Worm (Caenorhabditis elegans) whole organism, young adult: ENCODE data around the gene F35E12.6.

Experiments used
- B0261.1 ChIP-seq: sonication (generic microtip); optimal IDR thresholded peaks from 2 replicates; lab custom pipeline; 2016; ENCODE audit warnings: mild to moderate bottlenecking, missing genetic modification characterization, moderate library complexity, missing compliant biosample characterization
- F10E7.11 ChIP-seq: sonication (generic microtip); optimal IDR thresholded peaks from 2 replicates; lab custom pipeline; 2017; ENCODE audit warnings: mild to moderate bottlenecking, missing genetic modification characterization, moderate library complexity, missing compliant biosample characterization
- T26A5.8 ChIP-seq: sonication (generic microtip); optimal IDR thresholded peaks from 2 replicates; lab custom pipeline; 2016; ENCODE audit warnings: missing genetic modification characterization, missing compliant biosample characterization
- ama-1 ChIP-seq, 3 experiments: fragments of 150-350 bp in 1 of 3; sonication (generic microtip) in 2 of 3; optimal IDR thresholded peaks; 2 replicates each; lab custom pipeline; 2014 to 2018; ENCODE audit warnings: missing biosample characterization in 2 of 3, missing genetic modification characterization in 2 of 3, missing genetic modification reagents in 2 of 3
- athp-1 ChIP-seq: sonication (generic microtip); optimal IDR thresholded peaks from 2 replicates; lab custom pipeline; 2017; ENCODE audit warnings: mild to moderate bottlenecking, missing genetic modification characterization, missing compliant biosample characterization
- ccch-3 ChIP-seq: fragments of 200-800 bp; sonication (Bioruptor generic); optimal IDR thresholded peaks from 2 replicates; lab custom pipeline; 2018; ENCODE audit warnings: mild to moderate bottlenecking, missing genetic modification characterization, missing compliant biosample characterization
- dpl-1 ChIP-seq: fragments of 150-350 bp; optimal IDR thresholded peaks from 2 replicates; lab custom pipeline; 2014; ENCODE audit warnings: missing biosample characterization, missing genetic modification reagents, missing genetic modification characterization
- ets-4 ChIP-seq: fragments of 200-800 bp; sonication (Bioruptor generic); optimal IDR thresholded peaks from 2 replicates; lab custom pipeline; 2018; ENCODE audit warnings: mild to moderate bottlenecking, missing genetic modification characterization, missing compliant biosample characterization
- lag-1 ChIP-seq: fragments of 200-800 bp; sonication (Bioruptor generic); IDR thresholded peaks from 2 replicates; pipeline ENCODE4 v1.3.6; 2022; ENCODE audit warnings: missing genetic modification reagents, missing genetic modification characterization, missing compliant biosample characterization
- lsy-27 ChIP-seq: sonication (generic microtip); optimal IDR thresholded peaks from 2 replicates; lab custom pipeline; 2017; ENCODE audit warnings: missing genetic modification characterization, mild to moderate bottlenecking, missing compliant biosample characterization, antibody characterized with exemption, missing genotype, borderline replicate concordance; ENCODE audit not compliant: insufficient read depth
- nfya-1 ChIP-seq: sonication (generic microtip); optimal IDR thresholded peaks from 2 replicates; lab custom pipeline; 2017; ENCODE audit warnings: antibody characterized with exemption, missing compliant biosample characterization, missing genetic modification characterization, borderline replicate concordance; ENCODE audit not compliant: insufficient read depth
- pbrm-1 ChIP-seq: fragments of 200-800 bp; sonication (Bioruptor generic); IDR thresholded peaks from 2 replicates; pipeline ENCODE4 v1.3.6; 2022; ENCODE audit warnings: missing genetic modification reagents, missing genetic modification characterization, missing compliant biosample characterization
- pha-4 ChIP-seq: fragments of 150-350 bp; sonication (generic microtip); optimal IDR thresholded peaks from 2 replicates; lab custom pipeline; 2014; ENCODE audit warnings: missing biosample characterization, missing genetic modification reagents, missing genetic modification characterization
- unc-62 ChIP-seq: fragments of 150-350 bp; optimal IDR thresholded peaks from 2 replicates; lab custom pipeline; 2014; ENCODE audit warnings: missing biosample characterization, missing genetic modification reagents, missing genetic modification characterization

ce11 chrV:13775529-13775928 is 39.5 kb upstream of the F35E12.6 start, which contains the start of gene F53C11.1:
- TF ChIP-seq B0261.1 (tag; lab: Kevin White, UChicago) (no peak), dpl-1 (no peak), T26A5.8 (tag; lab: Kevin White, UChicago) (no peak), unc-62 (GFP tag; lab: Kevin White, UChicago) (no peak), pbrm-1 (no peak), athp-1 (tag; lab: Kevin White, UChicago) (no peak), lag-1 (GFP tag; lab: Robert Waterston, UW) (no peak), ama-1 (optimal IDR thresholded peaks at IDR 0.05; lab: Kevin White, UChicago) (no peak), ama-1 (GFP tag; optimal IDR thresholded peaks at IDR 0.05; lab: Kevin White, UChicago) (no peak), ccch-3 (no peak), pha-4 (tag; lab: Kevin White, UChicago) (no peak), nfya-1 (tag; lab: Kevin White, UChicago) (no peak), F10E7.11 (tag; lab: Kevin White, UChicago) (no peak), lsy-27 (tag; lab: Kevin White, UChicago) (no peak), ets-4 (GFP tag; lab: Kevin White, UChicago) (no peak)
